Worm (Caenorhabditis elegans) whole organism, L2 larva: ENCODE results near the gene T08A11.1.

Source experiments
- elt-3 ChIP-seq: sonication (generic microtip); optimal IDR thresholded peaks from 2 replicates; lab custom pipeline; 2017; ENCODE audit warnings: missing biosample characterization, missing genetic modification characterization
- lin-13 ChIP-seq: fragments of 150-350 bp; optimal IDR thresholded peaks from 2 replicates; lab custom pipeline; 2014; ENCODE audit warnings: missing biosample characterization, missing genetic modification reagents, missing genetic modification characterization
- lin-39 ChIP-seq: fragments of 150-350 bp; optimal IDR thresholded peaks from 2 replicates; lab custom pipeline; 2014; ENCODE audit warnings: missing biosample characterization, missing genetic modification reagents, missing genetic modification characterization
- mab-5 ChIP-seq: fragments of 150-350 bp; optimal IDR thresholded peaks from 2 replicates; lab custom pipeline; 2014; ENCODE audit warnings: missing biosample characterization, missing genetic modification characterization
- nhr-25 ChIP-seq: fragments of 150-350 bp; sonication (generic microtip); optimal IDR thresholded peaks from 3 replicates; lab custom pipeline; 2014; ENCODE audit warnings: missing biosample characterization, missing genetic modification characterization
- nhr-6 ChIP-seq: fragments of 150-350 bp; optimal IDR thresholded peaks from 2 replicates; lab custom pipeline; 2014; ENCODE audit warnings: missing biosample characterization, missing genetic modification characterization
- sem-4 ChIP-seq: fragments of 150-350 bp; optimal IDR thresholded peaks from 2 replicates; lab custom pipeline; 2014; ENCODE audit warnings: missing biosample characterization, missing genetic modification reagents, missing genetic modification characterization
- skn-1 ChIP-seq: sonication (generic microtip); optimal IDR thresholded peaks from 2 replicates; lab custom pipeline; 2017; ENCODE audit warnings: missing biosample characterization, missing genetic modification characterization
- unc-39 ChIP-seq: fragments of 150-350 bp; optimal IDR thresholded peaks from 2 replicates; lab custom pipeline; 2014; ENCODE audit warnings: missing biosample characterization, missing genetic modification characterization
- ztf-11 ChIP-seq: sonication (generic microtip); optimal IDR thresholded peaks from 2 replicates; lab custom pipeline; 2017; ENCODE audit warnings: missing biosample characterization, missing genetic modification characterization

DNA sequence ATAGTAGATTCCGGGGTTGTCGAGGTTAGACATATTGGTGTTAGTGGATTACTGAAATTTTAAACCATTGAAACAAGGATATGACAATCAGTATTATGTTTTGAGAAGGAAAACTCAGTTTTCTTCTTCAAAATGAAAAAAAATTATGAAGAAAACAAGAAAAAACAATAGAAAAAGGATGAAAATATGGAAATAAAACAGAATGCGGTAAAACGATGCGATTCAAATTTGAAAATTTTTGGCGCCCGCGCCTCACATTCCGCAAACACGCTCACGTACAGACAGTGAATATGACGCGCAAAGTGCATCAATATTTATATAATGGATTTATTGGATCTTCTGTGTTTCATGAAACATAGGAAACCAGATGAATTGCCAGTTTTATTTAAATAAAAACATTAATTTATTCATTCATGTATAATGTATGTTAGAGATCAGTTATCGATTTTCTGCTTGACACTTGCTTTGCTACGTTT lies 28.3 kb upstream of the T08A11.1 start, which contains the start of gene mcm-5:
- no peak for TF ChIP-seq mab-5 (tag; lab: Kevin White, UChicago)
- TF ChIP-seq lin-39 (tag; lab: Kevin White, UChicago) = no peak
- no peak for TF ChIP-seq skn-1 (tag; lab: Kevin White, UChicago)
- no peak for TF ChIP-seq ztf-11 (tag; lab: Kevin White, UChicago)
- no peak for TF ChIP-seq nhr-25 (tag; lab: Kevin White, UChicago)
- no peak for TF ChIP-seq unc-39
- TF ChIP-seq lin-13 = no peak
- TF ChIP-seq elt-3 (tag; lab: Kevin White, UChicago) = no peak
- no peak for TF ChIP-seq sem-4 (tag; lab: Kevin White, UChicago)
- TF ChIP-seq nhr-6 = no peak
